Fruit fly (Drosophila melanogaster) whole organism, prepupa: ENCODE measurements around the gene CG13384.

ENCODE experiments used
- CG11762 ChIP-seq: fragments of 200-800 bp; sonication (Bioruptor generic); optimal IDR thresholded peaks from 3 replicates; lab custom pipeline; 2016; ENCODE audit warnings: missing biosample characterization, missing genetic modification characterization; ENCODE audit not compliant: insufficient read depth
- CG11902 ChIP-seq: fragments of 200-800 bp; sonication (Bioruptor generic); optimal IDR thresholded peaks from 3 replicates; lab custom pipeline; 2016; ENCODE audit warnings: missing biosample characterization, missing genetic modification characterization
- CG34406 ChIP-seq: fragments of 200-800 bp; sonication (Bioruptor generic); optimal IDR thresholded peaks from 3 replicates; lab custom pipeline; 2016; ENCODE audit warnings: missing biosample characterization, missing genetic modification characterization
- CG6854 ChIP-seq: fragments of 200-800 bp; sonication (Bioruptor generic); optimal IDR thresholded peaks from 2 replicates; lab custom pipeline; 2017; ENCODE audit warnings: missing biosample characterization, mild to moderate bottlenecking, missing genetic modification characterization
- CG8119 ChIP-seq: fragments of 200-800 bp; sonication (Bioruptor generic); IDR thresholded peaks from 3 replicates; pipeline ENCODE4 v1.3.6; 2022; ENCODE audit warnings: missing biosample characterization, missing genetic modification characterization
- Eip78C ChIP-seq: fragments of 200-800 bp; sonication (Bioruptor generic); peaks from one replicate; lab custom pipeline; 2016; ENCODE audit warnings: missing biosample characterization, missing genetic modification characterization
- OdsH ChIP-seq: fragments of 200-800 bp; sonication (Bioruptor generic); optimal IDR thresholded peaks from 3 replicates; lab custom pipeline; 2016; ENCODE audit warnings: missing biosample characterization, missing genetic modification characterization
- Smox ChIP-seq: fragments of 200-800 bp; sonication (Bioruptor generic); optimal IDR thresholded peaks from 3 replicates; lab custom pipeline; 2016; ENCODE audit warnings: missing biosample characterization, missing genetic modification characterization
- Sox102F ChIP-seq: fragments of 200-800 bp; sonication (Bioruptor generic); optimal IDR thresholded peaks from 2 replicates; lab custom pipeline; 2016; ENCODE audit warnings: missing biosample characterization, mild to moderate bottlenecking, missing genetic modification characterization
- esn ChIP-seq: fragments of 200-800 bp; sonication (Bioruptor generic); optimal IDR thresholded peaks from 2 replicates; lab custom pipeline; 2016; ENCODE audit warnings: missing biosample characterization, mild to moderate bottlenecking, missing genetic modification characterization, moderate library complexity
- fkh ChIP-seq: fragments of 200-800 bp; sonication (Bioruptor generic); optimal IDR thresholded peaks from 3 replicates; lab custom pipeline; 2017; ENCODE audit warnings: missing biosample characterization, mild to moderate bottlenecking, missing genetic modification characterization, moderate library complexity
- salr ChIP-seq, 2 experiments: fragments of 200-800 bp; sonication (Bioruptor generic); optimal IDR thresholded peaks; 3 replicates each; lab custom pipeline; 2016 to 2018; ENCODE audit warnings: missing biosample characterization in 2 of 2, missing genetic modification characterization in 2 of 2, mild to moderate bottlenecking in 1 of 2
- ss ChIP-seq, 2 experiments: fragments of 200-800 bp; sonication (Bioruptor generic); optimal IDR thresholded peaks; 2 replicates in 1 of 2; 3 replicates in 1 of 2; lab custom pipeline; 2017 to 2018; ENCODE audit warnings: mild to moderate bottlenecking in 2 of 2, missing biosample characterization in 2 of 2, missing genetic modification characterization in 2 of 2, moderate library complexity in 1 of 2

DNA sequence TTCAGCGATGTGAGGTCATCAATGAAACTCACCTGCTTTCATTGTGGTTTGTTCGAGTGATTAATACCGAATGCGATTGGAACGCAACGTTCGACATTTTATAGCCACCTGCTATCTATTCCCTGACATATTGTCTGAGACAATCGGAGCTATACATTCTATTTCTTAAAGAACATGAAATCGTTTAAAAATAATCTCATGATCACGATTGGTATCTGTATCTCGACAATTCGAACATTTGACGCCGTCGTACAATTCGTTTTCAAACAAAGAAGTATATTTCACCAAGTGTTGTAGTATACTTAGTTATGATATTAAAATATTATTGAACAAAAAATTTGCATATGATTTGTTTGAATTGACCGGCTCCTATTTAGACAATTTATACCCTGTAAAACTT, 10.6 kb downstream of the CG13384 start, which contains the start of gene Peritrophin-15b:
- no peak for TF ChIP-seq Eip78C (GFP tag; lab: Kevin White, UChicago)
- TF ChIP-seq CG11902, result no peak
- no peak for TF ChIP-seq CG6854 (GFP tag; lab: Kevin White, UChicago)
- no peak for TF ChIP-seq esn
- TF ChIP-seq Sox102F, result no peak
- no peak for TF ChIP-seq ss (GFP tag; optimal IDR thresholded peaks at IDR 0.05; lab: Kevin White, UChicago)
- TF ChIP-seq CG11762 (GFP tag; lab: Kevin White, UChicago), result no peak
- TF ChIP-seq CG34406, result no peak
- no peak for TF ChIP-seq OdsH
- no peak for TF ChIP-seq CG8119
- no peak for TF ChIP-seq salr (GFP tag; optimal IDR thresholded peaks at IDR 0.05; lab: Kevin White, UChicago)
- no peak for TF ChIP-seq fkh (GFP tag; lab: Kevin White, UChicago)
- TF ChIP-seq Smox (GFP tag; lab: Kevin White, UChicago), result no peak
